Worm (Caenorhabditis elegans) whole organism, L3 larva: ENCODE results near the gene gldi-3.

Experiments used
- ama-1 ChIP-seq: fragments of 150-350 bp; optimal IDR thresholded peaks from 2 replicates; lab custom pipeline; 2018
- elt-2 ChIP-seq: sonication (generic microtip); optimal IDR thresholded peaks from 2 replicates; lab custom pipeline; 2016; ENCODE audit warnings: missing genetic modification reagents, mild to moderate bottlenecking, missing genetic modification characterization, missing compliant biosample characterization
- fkh-10 ChIP-seq: sonication (generic microtip); optimal IDR thresholded peaks from 2 replicates; lab custom pipeline; 2017; ENCODE audit warnings: missing biosample characterization, missing genetic modification reagents, missing genetic modification characterization
- fos-1 ChIP-seq: fragments of 150-350 bp; optimal IDR thresholded peaks from 2 replicates; lab custom pipeline; 2014; ENCODE audit warnings: missing biosample characterization, missing genetic modification characterization
- lin-39 ChIP-seq: fragments of 150-350 bp; optimal IDR thresholded peaks from 2 replicates; lab custom pipeline; 2018; ENCODE audit warnings: missing biosample characterization, missing genetic modification reagents, missing genetic modification characterization
- mdl-1 ChIP-seq: fragments of 150-350 bp; optimal IDR thresholded peaks from 2 replicates; lab custom pipeline; 2014; ENCODE audit warnings: missing biosample characterization, missing genetic modification characterization
- nhr-11 ChIP-seq: fragments of 150-350 bp; optimal IDR thresholded peaks from 2 replicates; lab custom pipeline; 2014; ENCODE audit warnings: missing biosample characterization, missing genetic modification characterization
- nhr-237 ChIP-seq: fragments of 150-350 bp; optimal IDR thresholded peaks from 2 replicates; lab custom pipeline; 2014; ENCODE audit warnings: missing biosample characterization, missing genetic modification characterization
- nhr-28 ChIP-seq: fragments of 150-350 bp; optimal IDR thresholded peaks from 2 replicates; lab custom pipeline; 2014; ENCODE audit warnings: missing biosample characterization, missing genetic modification characterization
- pha-4 ChIP-seq: fragments of 150-350 bp; optimal IDR thresholded peaks from 2 replicates; lab custom pipeline; 2014; ENCODE audit warnings: missing biosample characterization, missing genetic modification reagents, missing genetic modification characterization
- skn-1 ChIP-seq: fragments of 150-350 bp; optimal IDR thresholded peaks from 2 replicates; lab custom pipeline; 2014; ENCODE audit warnings: missing biosample characterization, missing genetic modification characterization

DNA sequence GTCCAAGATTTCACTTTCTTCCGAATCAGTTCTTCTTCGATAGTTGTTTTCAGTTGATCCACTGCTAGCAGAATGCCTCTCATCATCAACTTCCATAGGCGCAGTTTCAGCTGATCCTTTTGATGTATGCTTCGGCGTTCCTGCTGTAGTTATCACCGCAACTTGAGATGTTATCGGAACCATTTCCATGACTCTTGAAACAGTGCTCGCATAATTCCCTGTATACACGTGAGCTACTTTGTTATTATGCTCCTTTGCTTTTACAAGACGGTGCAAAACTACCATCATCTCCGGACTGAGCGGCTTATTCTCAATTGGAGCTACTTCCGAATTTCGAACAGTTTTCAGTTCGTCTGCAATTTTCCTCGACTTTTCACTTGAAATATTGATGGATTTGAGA lies 2.7 kb downstream of the gldi-3 start:
- TF ChIP-seq ama-1 (lab: Kevin White, UChicago) (no peak), nhr-28 (tag; lab: Kevin White, UChicago) (no peak), nhr-11 (tag; lab: Kevin White, UChicago) (no peak), pha-4 (tag; lab: Kevin White, UChicago) (no peak), fos-1 (tag; lab: Kevin White, UChicago) (no peak), lin-39 (tag; lab: Kevin White, UChicago) (no peak), skn-1 (tag; lab: Kevin White, UChicago) (no peak), fkh-10 (no peak), mdl-1 (tag; lab: Kevin White, UChicago) (no peak), nhr-237 (tag; lab: Kevin White, UChicago) (no peak), elt-2 (tag; lab: Kevin White, UChicago) (no peak)
